Worm (Caenorhabditis elegans) whole organism, L4 larva: ENCODE measurements around the gene nhx-2.

Experiments
- egl-27 ChIP-seq: sonication (generic microtip); optimal IDR thresholded peaks from 3 replicates; lab custom pipeline; 2017; ENCODE audit warnings: missing biosample characterization, missing genetic modification reagents, missing genetic modification characterization
- fkh-10 ChIP-seq: fragments of 150-350 bp; optimal IDR thresholded peaks from 2 replicates; lab custom pipeline; 2014; ENCODE audit warnings: missing biosample characterization, missing genetic modification reagents, missing genetic modification characterization
- pha-4 ChIP-seq, 2 experiments: fragments of 150-350 bp in 1 of 2; fragments of 200-800 bp in 1 of 2; sonication (Bioruptor generic) in 1 of 2; IDR thresholded peaks in 1 of 2; optimal IDR thresholded peaks in 1 of 2; 2 replicates each; pipeline versions ENCODE4 v1.3.6 to Lab custom; 2014 to 2022; ENCODE audit warnings: missing genetic modification characterization in 2 of 2, missing genetic modification reagents in 2 of 2, missing biosample characterization in 1 of 2, missing compliant biosample characterization in 1 of 2

DNA sequence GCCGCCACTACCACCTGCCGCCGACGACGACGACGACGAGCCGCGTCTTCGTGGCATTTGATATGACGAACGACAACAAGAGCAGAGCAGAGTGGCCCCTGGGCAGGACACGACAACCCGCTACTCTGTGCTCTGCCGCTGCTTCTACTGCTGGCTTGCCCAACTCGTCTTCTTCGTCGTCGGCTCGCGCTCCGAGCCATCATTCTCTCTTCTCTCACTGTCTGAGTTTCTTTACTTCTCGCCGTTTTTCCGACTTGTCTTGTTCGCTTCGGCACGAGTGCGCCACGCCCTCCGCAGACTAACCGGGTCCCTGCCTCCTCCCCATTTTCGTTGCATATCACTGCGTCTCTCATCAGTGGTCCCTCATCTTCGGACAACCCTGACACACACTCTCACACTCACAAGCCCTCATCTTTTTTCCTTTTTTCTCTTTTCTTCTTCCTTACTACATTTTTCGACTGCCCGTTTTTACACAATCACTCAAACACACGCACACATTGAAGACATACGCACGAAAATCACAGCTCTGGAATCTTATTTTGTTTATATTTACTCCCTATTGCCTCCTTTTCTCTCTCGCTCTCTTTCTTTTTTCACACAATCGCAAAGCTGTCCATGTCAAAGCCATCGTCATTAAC, 51.6 kb downstream of the nhx-2 start:
- peak; percentile 94 for TF ChIP-seq fkh-10
- TF ChIP-seq pha-4 (GFP tag; IDR thresholded peaks at IDR 0.05; lab: Robert Waterston, UW) = no peak
- TF ChIP-seq pha-4 (tag; optimal IDR thresholded peaks at IDR 0.05; lab: Kevin White, UChicago) = no peak
- no peak for TF ChIP-seq egl-27 (tag; lab: Kevin White, UChicago)
